Worm (Caenorhabditis elegans): ENCODE measurements around the gene nhr-277.
"Not testable (repeated sequence)": the region's sequence is repeated elsewhere in the genome, so short reads cannot be mapped to it uniquely, and the experiment has no call there.

Gene nhr-277

ce11 chrIV:2712935-2713334, 29.9 kb upstream of the nhr-277 start, which contains the start of gene Y94H6A.12:
Gene Y94H6A.12, minus strand, starts transcription at chrIV:2713035.
- TF ChIP-seq F13C5.2 (tag; optimal IDR thresholded peaks at IDR 0.05) (no peak), pes-1 (GFP tag; IDR thresholded peaks at IDR 0.05) (no peak), flt-1 (GFP tag; IDR thresholded peaks at IDR 0.05) (no peak), hmg-4 (GFP tag; optimal IDR thresholded peaks at IDR 0.05) (no peak), tbx-11 (GFP tag; IDR thresholded peaks at IDR 0.05) (no peak), tbx-37 (GFP tag; conservative IDR thresholded peaks at IDR 0.05) (no peak)

DNA sequence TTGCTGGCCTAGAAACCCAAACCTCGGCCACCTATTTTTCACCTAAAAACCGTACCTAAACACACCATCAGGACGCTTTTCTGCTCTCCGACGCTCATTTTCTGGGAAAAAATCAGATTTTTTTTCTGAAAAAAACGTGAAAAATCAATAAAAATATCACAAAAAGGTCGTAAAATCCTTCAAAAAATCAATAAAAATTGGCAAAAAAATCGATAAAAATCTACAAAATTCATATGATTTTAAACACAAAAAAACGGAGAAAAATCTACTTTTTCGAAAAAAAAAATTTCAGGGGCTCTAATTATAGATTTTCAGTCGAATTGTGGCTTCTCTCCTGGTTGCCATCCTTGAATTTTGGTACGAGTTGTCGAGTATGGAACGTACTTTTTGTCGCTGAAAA, 26.3 kb upstream of the nhr-277 start, which contains the start of gene Y94H6A.7:
TSS of gene Y94H6A.7 (minus strand) at position 101 of the 400 bp plus-strand sequence.
- TF ChIP-seq hmg-4 (GFP tag; optimal IDR thresholded peaks at IDR 0.05); tbx-11 (GFP tag; IDR thresholded peaks at IDR 0.05); ceh-36 (tag; optimal IDR thresholded peaks at IDR 0.05): not testable (repeated sequence)

- not testable (repeated sequence) for TF ChIP-seq ceh-36 (tag; optimal IDR thresholded peaks at IDR 0.05); tbx-11 (GFP tag; IDR thresholded peaks at IDR 0.05); F13C5.2 (tag; optimal IDR thresholded peaks at IDR 0.05)
Measured at ce11 chrIV:2719734-2720133, 23.1 kb upstream of the nhr-277 start, which contains the start of gene ndua-12. Gene ndua-12, minus strand, starts transcription at chrIV:2719834.

- TF ChIP-seq F13C5.2 (tag; optimal IDR thresholded peaks at IDR 0.05) = peak; percentile 58
- no peak for TF ChIP-seq pes-1 (GFP tag; IDR thresholded peaks at IDR 0.05)
- peak; percentile 50 for TF ChIP-seq tbx-37 (GFP tag; conservative IDR thresholded peaks at IDR 0.05)
Measured at ce11 chrIV:2725784-2726183, 17.0 kb upstream of the nhr-277 start, which contains the start of gene ubxn-2. Gene ubxn-2, minus strand, starts transcription at chrIV:2725819.

- TF ChIP-seq tbx-37 (GFP tag; conservative IDR thresholded peaks at IDR 0.05) (no peak), F13C5.2 (tag; optimal IDR thresholded peaks at IDR 0.05) (no peak), flt-1 (GFP tag; IDR thresholded peaks at IDR 0.05) (no peak), B0310.2 (tag; optimal IDR thresholded peaks at IDR 0.05) (no peak), ama-1 (optimal IDR thresholded peaks at IDR 0.05) (no peak), hmg-4 (GFP tag; optimal IDR thresholded peaks at IDR 0.05) (no peak), ets-7 (tag; optimal IDR thresholded peaks at IDR 0.05) (no peak), tbx-11 (GFP tag; IDR thresholded peaks at IDR 0.05) (no peak), ceh-36 (tag; optimal IDR thresholded peaks at IDR 0.05) (no peak), ceh-13 (GFP tag; optimal IDR thresholded peaks at IDR 0.05) (no peak), hmbx-1 (tag; optimal IDR thresholded peaks at IDR 0.05) (no peak), aly-1 (tag; optimal IDR thresholded peaks at IDR 0.05) (no peak), sea-1 (GFP tag; conservative IDR thresholded peaks at IDR 0.05) (no peak), tra-4 (tag; optimal IDR thresholded peaks at IDR 0.05) (no peak), pes-1 (GFP tag; IDR thresholded peaks at IDR 0.05) (no peak), hnd-1 (tag; optimal IDR thresholded peaks at IDR 0.05) (no peak), scrt-1 (GFP tag; IDR thresholded peaks at IDR 0.05) (no peak)
Measured at ce11 chrIV:2729957-2730356, 12.8 kb upstream of the nhr-277 start, which contains the start of gene Y94H6A.2. Gene Y94H6A.2, plus strand, starts transcription at chrIV:2730292.

ce11 chrIV:2734675-2735074, 8.1 kb upstream of the nhr-277 start:
- TF ChIP-seq tbx-37 (GFP tag; conservative IDR thresholded peaks at IDR 0.05) = no peak
- no peak for TF ChIP-seq tra-4 (tag; optimal IDR thresholded peaks at IDR 0.05)
- no peak for TF ChIP-seq hmg-4 (GFP tag; optimal IDR thresholded peaks at IDR 0.05)
- TF ChIP-seq hnd-1 (tag; optimal IDR thresholded peaks at IDR 0.05) = no peak
- TF ChIP-seq pes-1 (GFP tag; IDR thresholded peaks at IDR 0.05) = no peak
- TF ChIP-seq scrt-1 (GFP tag; IDR thresholded peaks at IDR 0.05) = no peak
- TF ChIP-seq hmbx-1 (tag; optimal IDR thresholded peaks at IDR 0.05) = no peak
- no peak for TF ChIP-seq flt-1 (GFP tag; IDR thresholded peaks at IDR 0.05)
- TF ChIP-seq ama-1 (optimal IDR thresholded peaks at IDR 0.05) = no peak
- TF ChIP-seq ceh-36 (tag; optimal IDR thresholded peaks at IDR 0.05) = no peak

DNA sequence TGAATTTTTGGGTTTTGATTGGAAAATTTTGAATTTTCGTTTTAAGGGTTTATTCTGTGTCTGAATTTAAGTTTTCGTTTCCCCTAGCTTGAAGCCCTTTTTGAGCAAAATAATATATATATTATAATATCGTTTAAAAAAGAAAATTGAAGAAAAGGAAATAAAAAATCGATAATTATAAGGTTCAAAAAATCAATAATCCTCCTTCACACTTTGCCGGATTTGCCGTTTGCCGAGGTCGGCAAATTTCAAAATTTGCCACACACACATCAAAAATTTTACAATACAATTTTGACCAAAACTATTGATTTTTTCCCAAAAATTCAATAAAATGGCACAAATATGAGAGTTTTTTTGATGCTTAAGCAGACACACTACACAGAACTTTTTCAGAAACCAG, 6.2 kb upstream of the nhr-277 start:
- TF ChIP-seq flt-1 (GFP tag; IDR thresholded peaks at IDR 0.05) = no peak
- TF ChIP-seq ets-7 (tag; optimal IDR thresholded peaks at IDR 0.05) = no peak
- no peak for TF ChIP-seq scrt-1 (GFP tag; IDR thresholded peaks at IDR 0.05)
- TF ChIP-seq sea-1 (GFP tag; conservative IDR thresholded peaks at IDR 0.05) = no peak
- no peak for TF ChIP-seq hnd-1 (tag; optimal IDR thresholded peaks at IDR 0.05)
- no peak for TF ChIP-seq aly-1 (tag; optimal IDR thresholded peaks at IDR 0.05)
- TF ChIP-seq ama-1 (optimal IDR thresholded peaks at IDR 0.05) = no peak
- TF ChIP-seq B0310.2 (tag; optimal IDR thresholded peaks at IDR 0.05) = no peak

DNA sequence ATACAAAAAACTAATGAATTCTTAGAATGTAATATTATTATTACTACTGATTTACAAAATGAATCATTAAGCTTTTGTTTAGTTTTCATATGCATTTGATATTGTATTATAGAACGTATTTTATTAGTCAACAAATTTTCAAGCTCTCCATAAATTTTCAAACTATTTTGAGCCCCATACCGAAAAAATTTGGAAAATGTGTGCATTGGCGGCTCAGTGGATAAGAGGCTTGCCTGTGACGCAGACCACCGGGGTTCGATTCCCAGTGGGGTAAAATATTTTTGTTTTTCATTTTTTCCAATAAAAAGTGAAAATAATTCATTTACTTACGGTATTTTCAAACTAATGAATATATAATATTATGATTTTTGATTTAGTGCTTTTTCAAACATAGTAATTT, 4.3 kb upstream of the nhr-277 start:
- TF ChIP-seq ets-7 (tag; optimal IDR thresholded peaks at IDR 0.05) = no peak
- TF ChIP-seq flt-1 (GFP tag; IDR thresholded peaks at IDR 0.05) = no peak
- TF ChIP-seq ceh-36 (tag; optimal IDR thresholded peaks at IDR 0.05) = no peak
- TF ChIP-seq tbx-11 (GFP tag; IDR thresholded peaks at IDR 0.05) = no peak
- no peak for TF ChIP-seq ama-1 (optimal IDR thresholded peaks at IDR 0.05)
- TF ChIP-seq B0310.2 (tag; optimal IDR thresholded peaks at IDR 0.05) = no peak
- no peak for TF ChIP-seq hnd-1 (tag; optimal IDR thresholded peaks at IDR 0.05)
- TF ChIP-seq tra-4 (tag; optimal IDR thresholded peaks at IDR 0.05) = no peak

ce11 chrIV:2740035-2740434, 2.8 kb upstream of the nhr-277 start:
- peak; percentile 94 for TF ChIP-seq flt-1 (GFP tag; IDR thresholded peaks at IDR 0.05)
- TF ChIP-seq scrt-1 (GFP tag; IDR thresholded peaks at IDR 0.05) = peak; percentile 95
- TF ChIP-seq sea-1 (GFP tag; conservative IDR thresholded peaks at IDR 0.05) = peak; percentile 97
- TF ChIP-seq tbx-11 (GFP tag; IDR thresholded peaks at IDR 0.05) = peak; percentile 93
- peak; percentile 95 for TF ChIP-seq pes-1 (GFP tag; IDR thresholded peaks at IDR 0.05)
- peak; percentile 96 for TF ChIP-seq tbx-37 (GFP tag; conservative IDR thresholded peaks at IDR 0.05)

All from whole organism, early embryonic.